Fruit fly (Drosophila melanogaster): ENCODE measurements around the gene topi.

dm6 chr3R:9745442-9745841 lies 29.5 kb upstream of the topi start:
- TF ChIP-seq insv (optimal IDR thresholded peaks at IDR 0.05), result no peak
- TF ChIP-seq psq (optimal IDR thresholded peaks at IDR 0.05), result no peak
- no peak for TF ChIP-seq ttk (optimal IDR thresholded peaks at IDR 0.05)

Measured in Kc167 (cell line).